Fruit fly (Drosophila melanogaster) whole organism, prepupa: ENCODE results near the gene CG14441.

Source experiments
- Blimp-1 ChIP-seq: fragments of 200-800 bp; sonication (Bioruptor generic); optimal IDR thresholded peaks from 3 replicates; lab custom pipeline; 2017; ENCODE audit warnings: missing biosample characterization, missing genetic modification characterization, mild to moderate bottlenecking, moderate library complexity, missing genetic modification reagents
- CG10631 ChIP-seq: fragments of 200-800 bp; sonication (Bioruptor generic); optimal IDR thresholded peaks from 2 replicates; lab custom pipeline; 2016; ENCODE audit warnings: missing biosample characterization, missing genetic modification characterization
- CG10669 ChIP-seq: fragments of 200-800 bp; sonication (Bioruptor generic); optimal IDR thresholded peaks from 3 replicates; lab custom pipeline; 2018; ENCODE audit warnings: missing biosample characterization, mild to moderate bottlenecking, missing genetic modification characterization, moderate library complexity
- CG11294 ChIP-seq: fragments of 200-800 bp; sonication (Bioruptor generic); IDR thresholded peaks from 2 replicates; pipeline ENCODE4 v1.3.6; 2022; ENCODE audit warnings: missing biosample characterization, missing genetic modification characterization
- CG11762 ChIP-seq: fragments of 200-800 bp; sonication (Bioruptor generic); optimal IDR thresholded peaks from 3 replicates; lab custom pipeline; 2016; ENCODE audit warnings: missing biosample characterization, missing genetic modification characterization; ENCODE audit not compliant: insufficient read depth
- CG15336 ChIP-seq: fragments of 200-800 bp; sonication (Bioruptor generic); IDR thresholded peaks from 2 replicates; pipeline ENCODE4 v1.3.6; 2022; ENCODE audit warnings: missing biosample characterization, missing genetic modification characterization
- CG3032 ChIP-seq: fragments of 200-800 bp; optimal IDR thresholded peaks from 2 replicates; lab custom pipeline; 2019; ENCODE audit warnings: missing biosample characterization, mild to moderate bottlenecking, missing genetic modification characterization, moderate library complexity
- CG31627 ChIP-seq: fragments of 200-800 bp; sonication (Bioruptor generic); optimal IDR thresholded peaks from 3 replicates; lab custom pipeline; 2016; ENCODE audit warnings: missing biosample characterization, missing genetic modification characterization
- CG34406 ChIP-seq: fragments of 200-800 bp; sonication (Bioruptor generic); optimal IDR thresholded peaks from 3 replicates; lab custom pipeline; 2016; ENCODE audit warnings: missing biosample characterization, missing genetic modification characterization
- CG6163 ChIP-seq: fragments of 200-800 bp; sonication (Bioruptor generic); IDR thresholded peaks from 3 replicates; pipeline ENCODE4 v1.3.6; 2022; ENCODE audit warnings: missing biosample characterization, missing genetic modification characterization
- CG6792 ChIP-seq: fragments of 200-800 bp; sonication (Bioruptor generic); optimal IDR thresholded peaks from 3 replicates; lab custom pipeline; 2016; ENCODE audit warnings: missing biosample characterization, missing genetic modification characterization
- CG6854 ChIP-seq: fragments of 200-800 bp; sonication (Bioruptor generic); optimal IDR thresholded peaks from 2 replicates; lab custom pipeline; 2017; ENCODE audit warnings: missing biosample characterization, mild to moderate bottlenecking, missing genetic modification characterization
- CG7368 ChIP-seq: fragments of 200-800 bp; sonication (Bioruptor generic); optimal IDR thresholded peaks from 3 replicates; lab custom pipeline; 2016; ENCODE audit warnings: missing biosample characterization, missing genetic modification characterization
- CG8119 ChIP-seq: fragments of 200-800 bp; sonication (Bioruptor generic); IDR thresholded peaks from 3 replicates; pipeline ENCODE4 v1.3.6; 2022; ENCODE audit warnings: missing biosample characterization, missing genetic modification characterization
- CG8632 ChIP-seq: fragments of 200-800 bp; sonication (Bioruptor generic); optimal IDR thresholded peaks from 3 replicates; lab custom pipeline; 2016; ENCODE audit warnings: missing biosample characterization, missing genetic modification characterization
- Eip78C ChIP-seq: fragments of 200-800 bp; sonication (Bioruptor generic); peaks from one replicate; lab custom pipeline; 2016; ENCODE audit warnings: missing biosample characterization, missing genetic modification characterization
- Eip93F ChIP-seq: fragments of 200-800 bp; sonication (Bioruptor generic); optimal IDR thresholded peaks from 2 replicates; lab custom pipeline; 2016; ENCODE audit warnings: missing biosample characterization, mild to moderate bottlenecking, missing genetic modification characterization
- Ets21C ChIP-seq: fragments of 200-800 bp; sonication (Bioruptor generic); optimal IDR thresholded peaks from 3 replicates; lab custom pipeline; 2016; ENCODE audit warnings: missing biosample characterization, missing genetic modification characterization
- Ets96B ChIP-seq: fragments of 200-800 bp; optimal IDR thresholded peaks from 2 replicates; lab custom pipeline; 2019; ENCODE audit warnings: missing biosample characterization, mild to moderate bottlenecking, missing genetic modification characterization, moderate library complexity
- Gug ChIP-seq: fragments of 200-800 bp; sonication (Bioruptor generic); IDR thresholded peaks from 2 replicates; pipeline ENCODE4 v1.3.6; 2022; ENCODE audit warnings: missing biosample characterization, missing genetic modification characterization
- Hr39 ChIP-seq: fragments of 200-800 bp; sonication (Bioruptor generic); optimal IDR thresholded peaks from 2 replicates; lab custom pipeline; 2016; ENCODE audit warnings: missing biosample characterization, missing genetic modification characterization
- Lpt ChIP-seq: fragments of 200-800 bp; sonication (Bioruptor generic); optimal IDR thresholded peaks from 3 replicates; lab custom pipeline; 2016; ENCODE audit warnings: missing biosample characterization, missing genetic modification characterization
- Met ChIP-seq: fragments of 200-800 bp; sonication (Bioruptor generic); optimal IDR thresholded peaks from 3 replicates; lab custom pipeline; 2016; ENCODE audit warnings: missing biosample characterization, missing genetic modification characterization
- OdsH ChIP-seq: fragments of 200-800 bp; sonication (Bioruptor generic); optimal IDR thresholded peaks from 3 replicates; lab custom pipeline; 2016; ENCODE audit warnings: missing biosample characterization, missing genetic modification characterization
- Sox102F ChIP-seq: fragments of 200-800 bp; sonication (Bioruptor generic); optimal IDR thresholded peaks from 2 replicates; lab custom pipeline; 2016; ENCODE audit warnings: missing biosample characterization, mild to moderate bottlenecking, missing genetic modification characterization
- Sox14 ChIP-seq: fragments of 200-800 bp; sonication (Bioruptor generic); optimal IDR thresholded peaks from 3 replicates; lab custom pipeline; 2016; ENCODE audit warnings: missing biosample characterization, missing genetic modification characterization
- Sox15 ChIP-seq: fragments of 200-800 bp; sonication (Bioruptor generic); optimal IDR thresholded peaks from 3 replicates; lab custom pipeline; 2016; ENCODE audit warnings: missing biosample characterization, missing genetic modification characterization
- acj6 ChIP-seq: fragments of 200-800 bp; sonication (Bioruptor generic); optimal IDR thresholded peaks from 3 replicates; lab custom pipeline; 2016; ENCODE audit warnings: missing biosample characterization, missing genetic modification characterization
- cyc ChIP-seq: fragments of 200-800 bp; sonication (Bioruptor generic); optimal IDR thresholded peaks from 3 replicates; lab custom pipeline; 2016; ENCODE audit warnings: missing biosample characterization, missing genetic modification characterization
- dac ChIP-seq: fragments of 200-800 bp; sonication (Bioruptor generic); optimal IDR thresholded peaks from 2 replicates; lab custom pipeline; 2017; ENCODE audit warnings: missing biosample characterization, mild to moderate bottlenecking, missing genetic modification characterization
- dsx ChIP-seq: fragments of 200-800 bp; optimal IDR thresholded peaks from 3 replicates; lab custom pipeline; 2019; ENCODE audit warnings: missing biosample characterization, mild to moderate bottlenecking, missing genetic modification characterization, moderate library complexity; ENCODE audit not compliant: poor library complexity, severe bottlenecking
- fd85E ChIP-seq: fragments of 200-800 bp; sonication (Bioruptor generic); optimal IDR thresholded peaks from 3 replicates; lab custom pipeline; 2016; ENCODE audit warnings: missing biosample characterization, missing genetic modification characterization
- lz ChIP-seq: fragments of 200-800 bp; sonication (Bioruptor generic); optimal IDR thresholded peaks from 3 replicates; lab custom pipeline; 2016; ENCODE audit warnings: missing biosample characterization, missing genetic modification characterization
- net ChIP-seq: fragments of 200-800 bp; sonication (Bioruptor generic); optimal IDR thresholded peaks from 3 replicates; lab custom pipeline; 2016; ENCODE audit warnings: missing biosample characterization, missing genetic modification characterization
- salr ChIP-seq, 2 experiments: fragments of 200-800 bp; sonication (Bioruptor generic); optimal IDR thresholded peaks; 3 replicates each; lab custom pipeline; 2016 to 2018; ENCODE audit warnings: missing biosample characterization in 2 of 2, missing genetic modification characterization in 2 of 2, mild to moderate bottlenecking in 1 of 2
- spab ChIP-seq: fragments of 200-800 bp; sonication (Bioruptor generic); optimal IDR thresholded peaks from 2 replicates; lab custom pipeline; 2017; ENCODE audit warnings: missing biosample characterization, mild to moderate bottlenecking, missing genetic modification characterization, missing genetic modification reagents
- ss ChIP-seq, 2 experiments: fragments of 200-800 bp; sonication (Bioruptor generic); optimal IDR thresholded peaks; 2 replicates in 1 of 2; 3 replicates in 1 of 2; lab custom pipeline; 2017 to 2018; ENCODE audit warnings: mild to moderate bottlenecking in 2 of 2, missing biosample characterization in 2 of 2, missing genetic modification characterization in 2 of 2, moderate library complexity in 1 of 2
- svp ChIP-seq: fragments of 200-800 bp; sonication (Bioruptor generic); peaks from one replicate; lab custom pipeline; 2016; ENCODE audit warnings: missing biosample characterization, missing genetic modification characterization
- topi ChIP-seq: fragments of 200-800 bp; sonication (Bioruptor generic); optimal IDR thresholded peaks from 3 replicates; lab custom pipeline; 2016; ENCODE audit warnings: missing biosample characterization, missing genetic modification characterization
- vri ChIP-seq: fragments of 200-800 bp; sonication (Bioruptor generic); optimal IDR thresholded peaks from 3 replicates; lab custom pipeline; 2016; ENCODE audit warnings: missing biosample characterization, mild to moderate bottlenecking, missing genetic modification characterization

CG14441 gene

dm6 chrX:6711295-6711694 is 12.0 kb downstream of the CG14441 start (continued):
- TF ChIP-seq CG8632 (peak; percentile 60), spab (peak; percentile 63), salr (GFP tag; optimal IDR thresholded peaks at IDR 0.05; lab: Kevin White, UChicago) (peak; percentile 55 to 88), CG6792 (GFP tag; lab: Kevin White, UChicago) (peak; percentile 76), CG6163 (GFP tag; lab: Robert Waterston, UW) (peak; percentile 90), topi (GFP tag; lab: Kevin White, UChicago) (peak; percentile 65), OdsH (GFP tag; lab: Kevin White, UChicago) (peak; percentile 86), CG11762 (GFP tag; lab: Kevin White, UChicago) (peak; percentile 66), net (GFP tag; lab: Kevin White, UChicago) (peak; percentile 88), Gug (GFP tag; lab: Robert Waterston, UW) (peak; percentile 88), Met (GFP tag; lab: Kevin White, UChicago) (peak; percentile 70), lz (GFP tag; lab: Kevin White, UChicago) (peak; percentile 73), fd85E (GFP tag; lab: Kevin White, UChicago) (no peak), CG31627 (GFP tag; lab: Kevin White, UChicago) (peak; percentile 59), Sox15 (GFP tag; lab: Kevin White, UChicago) (peak; percentile 31), CG8119 (peak; percentile 94)

dm6 chrX:6716170-6716569 is 16.9 kb downstream of the CG14441 start:
- no peak for TF ChIP-seq Sox102F (GFP tag; lab: Kevin White, UChicago)
- no peak for TF ChIP-seq vri
- TF ChIP-seq Blimp-1 = no peak
- TF ChIP-seq CG6854 = no peak
- TF ChIP-seq CG11294 = no peak
- TF ChIP-seq ss (GFP tag; optimal IDR thresholded peaks at IDR 0.05; lab: Kevin White, UChicago) = no peak
- no peak for TF ChIP-seq net (GFP tag; lab: Kevin White, UChicago)
- TF ChIP-seq dac = no peak
- no peak for TF ChIP-seq svp
- TF ChIP-seq CG10669 (GFP tag; lab: Kevin White, UChicago) = no peak

dm6 chrX:6719259-6719658 is 20.0 kb downstream of the CG14441 start:
- no peak for TF ChIP-seq Ets21C
- TF ChIP-seq CG10669 (GFP tag; lab: Kevin White, UChicago) = peak; percentile 6
- no peak for TF ChIP-seq Sox14 (GFP tag; lab: Kevin White, UChicago)
- no peak for TF ChIP-seq Hr39 (GFP tag; lab: Kevin White, UChicago)
- TF ChIP-seq Ets96B (tag; lab: Kevin White, UChicago) = no peak
- TF ChIP-seq salr (GFP tag; optimal IDR thresholded peaks at IDR 0.05; lab: Kevin White, UChicago) = no peak
- no peak for TF ChIP-seq CG7368 (GFP tag; lab: Kevin White, UChicago)
- no peak for TF ChIP-seq CG10631 (GFP tag; lab: Kevin White, UChicago)
- TF ChIP-seq CG8119 = peak; percentile 48; the same call in 2 of the 3 replicates
- no peak for TF ChIP-seq CG3032
- peak; percentile 9 for TF ChIP-seq Met (GFP tag; lab: Kevin White, UChicago)
- TF ChIP-seq svp = peak; percentile 59
- TF ChIP-seq CG15336 (GFP tag; lab: Robert Waterston, UW) = peak; percentile 48
- TF ChIP-seq Lpt = no peak
- no peak for TF ChIP-seq CG34406 (GFP tag; lab: Kevin White, UChicago)
- no peak for TF ChIP-seq Blimp-1
- no peak for TF ChIP-seq net (GFP tag; lab: Kevin White, UChicago)
- TF ChIP-seq CG6163 (GFP tag; lab: Robert Waterston, UW) = 0 out of 3 replicates have a peak, but pooled peaks have one; percentile 45
- peak; percentile 66 for TF ChIP-seq Eip78C (GFP tag; lab: Kevin White, UChicago)
- no peak for TF ChIP-seq CG31627 (GFP tag; lab: Kevin White, UChicago)
- no peak for TF ChIP-seq dsx (GFP tag; lab: Kevin White, UChicago)
- TF ChIP-seq topi (GFP tag; lab: Kevin White, UChicago) = no peak
- no peak for TF ChIP-seq cyc (GFP tag; lab: Kevin White, UChicago)
- TF ChIP-seq Eip93F = no peak
- no peak for TF ChIP-seq acj6 (GFP tag; lab: Kevin White, UChicago)
